Worm (Caenorhabditis elegans): ENCODE measurements around the gene saeg-1.

The saeg-1 gene

DNA sequence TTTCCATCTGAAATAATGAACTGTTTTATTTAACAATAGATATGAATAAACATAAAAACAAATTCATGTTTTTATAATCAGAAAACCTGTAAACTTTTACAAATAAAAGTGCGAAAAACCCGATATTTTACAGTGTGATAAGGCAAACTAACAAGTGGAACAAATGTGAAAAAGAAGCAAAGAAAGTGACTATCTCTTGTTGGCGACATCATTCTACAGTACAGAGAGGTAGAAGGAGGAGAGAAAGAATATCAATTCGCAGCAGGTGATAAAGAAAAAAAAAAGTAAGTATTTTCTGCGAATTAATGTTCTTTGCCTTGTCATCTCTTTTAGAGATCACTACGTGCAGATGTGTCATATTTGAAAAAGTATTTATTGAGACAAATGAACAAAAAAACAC is 5.7 kb downstream of the saeg-1 start (continued):
- no peak for TF ChIP-seq jun-1 (tag; optimal IDR thresholded peaks at IDR 0.05)
- no peak for TF ChIP-seq rnt-1 (tag; optimal IDR thresholded peaks at IDR 0.05)
- no peak for TF ChIP-seq nhr-12 (tag; optimal IDR thresholded peaks at IDR 0.05)
- TF ChIP-seq mdl-1 (tag; optimal IDR thresholded peaks at IDR 0.05) = peak in 1 of 2 experiments; percentile 9
- TF ChIP-seq dsc-1 (tag; optimal IDR thresholded peaks at IDR 0.05) = no peak
- no peak for TF ChIP-seq zip-4 (GFP tag; optimal IDR thresholded peaks at IDR 0.05)
- no peak for TF ChIP-seq efl-1 (optimal IDR thresholded peaks at IDR 0.05)
- no peak for TF ChIP-seq efl-1 (GFP tag; optimal IDR thresholded peaks at IDR 0.05 in 1 of 2)
- no peak for TF ChIP-seq vab-15 (tag; optimal IDR thresholded peaks at IDR 0.05)
- 0 out of 2 replicates have a peak, but pooled peaks have one; percentile 2 for TF ChIP-seq nhr-19 (GFP tag; conservative IDR thresholded peaks at IDR 0.05)
- TF ChIP-seq pax-3 (tag; optimal IDR thresholded peaks at IDR 0.05) = no peak
- TF ChIP-seq unc-86 (tag; optimal IDR thresholded peaks at IDR 0.05) = no peak
- TF ChIP-seq hpl-2 (GFP tag; optimal IDR thresholded peaks at IDR 0.05) = no peak
- no peak for TF ChIP-seq nhr-85 (tag)
- no peak for TF ChIP-seq unc-62 (GFP tag; optimal IDR thresholded peaks at IDR 0.05)

DNA sequence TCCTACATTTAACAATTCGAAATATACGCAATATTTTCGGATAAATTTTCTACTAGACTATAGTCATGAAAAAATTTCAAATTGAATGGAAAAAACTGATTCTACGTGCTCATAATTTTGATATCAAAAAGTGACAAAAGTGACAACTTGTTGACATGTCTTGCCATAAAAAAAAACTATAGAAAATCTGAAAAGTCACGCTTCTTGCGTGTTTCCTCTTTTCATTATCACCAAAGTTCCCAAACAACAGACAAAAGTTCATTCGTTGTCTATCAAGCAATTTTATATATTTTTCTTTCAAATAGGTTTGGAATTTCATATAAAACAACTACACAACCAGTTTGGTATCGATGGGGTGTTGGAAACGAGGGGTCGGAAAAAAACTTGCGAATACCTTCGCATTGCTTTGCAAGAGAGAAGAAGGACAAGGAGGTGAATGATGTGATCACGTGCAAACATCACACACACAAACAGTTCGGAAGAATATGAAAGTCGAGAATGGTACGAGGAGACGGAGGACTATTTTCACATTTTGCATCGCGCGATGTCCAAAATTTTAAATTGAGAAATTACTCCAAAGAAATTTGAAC is 6.4 kb downstream of the saeg-1 start:
- TF ChIP-seq lin-35 (GFP tag; optimal IDR thresholded peaks at IDR 0.05) (peak in 1 of 2 experiments; percentile 49), nhr-20 (tag; optimal IDR thresholded peaks at IDR 0.05) (peak; percentile 45), ceh-82 (tag; optimal IDR thresholded peaks at IDR 0.05) (no peak), blmp-1 (tag; optimal IDR thresholded peaks at IDR 0.05) (peak; percentile 76), nhr-237 (tag; optimal IDR thresholded peaks at IDR 0.05) (no peak), lin-14 (GFP tag; optimal IDR thresholded peaks at IDR 0.05) (peak; percentile 57), nhr-85 (tag) (peak; percentile 88), nhr-71 (tag; optimal IDR thresholded peaks at IDR 0.05) (peak; percentile 46), mdl-1 (tag; optimal IDR thresholded peaks at IDR 0.05) (peak in 1 of 2 experiments; percentile 24), hlh-4 (tag; optimal IDR thresholded peaks at IDR 0.05) (no peak), efl-1 (optimal IDR thresholded peaks at IDR 0.05) (no peak), efl-1 (GFP tag; optimal IDR thresholded peaks at IDR 0.05 in 1 of 2) (peak in 1 of 2 experiments; percentile 75), ceh-63 (GFP tag; optimal IDR thresholded peaks at IDR 0.05) (no peak), mep-1 (tag; optimal IDR thresholded peaks at IDR 0.05) (peak; percentile 10), ztf-4 (tag; optimal IDR thresholded peaks at IDR 0.05) (no peak), snu-23 (GFP tag; optimal IDR thresholded peaks at IDR 0.05) (peak; percentile 43), elt-3 (tag; optimal IDR thresholded peaks at IDR 0.05) (peak in 3 of 6 experiments; percentile 8 to 42 (median 32)), nhr-19 (GFP tag; conservative IDR thresholded peaks at IDR 0.05) (0 out of 2 replicates have a peak, but pooled peaks have one; percentile 5), fkh-8 (tag; optimal IDR thresholded peaks at IDR 0.05) (no peak), nhr-90 (tag; optimal IDR thresholded peaks at IDR 0.05; ENCODE audit: poor library complexity) (peak; percentile 21)

DNA sequence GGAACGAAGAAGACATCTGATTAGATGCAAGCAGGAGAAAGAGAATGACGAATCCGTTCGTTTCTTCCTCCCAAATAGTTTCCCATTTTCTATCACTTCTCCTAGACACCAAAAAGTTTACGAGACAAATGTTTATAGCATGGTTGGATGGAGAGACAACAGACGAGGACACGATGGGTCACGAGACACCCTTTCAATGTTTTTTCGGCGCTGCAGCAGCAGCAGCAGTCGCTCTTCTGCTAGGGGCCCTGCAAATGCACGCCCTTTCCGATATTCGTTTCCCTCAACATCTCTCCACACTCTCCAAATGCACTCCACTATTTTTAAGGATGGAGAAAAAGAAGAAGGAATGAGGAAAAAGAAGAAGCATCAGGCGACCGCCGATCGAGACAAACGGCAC is 7.2 kb downstream of the saeg-1 start:
- TF ChIP-seq xbp-1 (tag; optimal IDR thresholded peaks at IDR 0.05) (peak; percentile 75), ets-5 (GFP tag; IDR thresholded peaks at IDR 0.05) (no peak), fkh-4 (tag; optimal IDR thresholded peaks at IDR 0.05; ENCODE audit: borderline replicate concordance) (peak; percentile 51), lin-35 (GFP tag; optimal IDR thresholded peaks at IDR 0.05) (peak; percentile 39 to 42), tbx-2 (tag; optimal IDR thresholded peaks at IDR 0.05) (peak; percentile 92), swsn-7 (tag; optimal IDR thresholded peaks at IDR 0.05) (peak; percentile 78), lin-15B (tag; optimal IDR thresholded peaks at IDR 0.05) (no peak), ztf-11 (tag; optimal IDR thresholded peaks at IDR 0.05) (peak in 1 of 2 experiments; percentile 49), C16A3.4 (tag; optimal IDR thresholded peaks at IDR 0.05) (peak; percentile 58), fkh-10 (GFP tag; optimal IDR thresholded peaks at IDR 0.05) (peak; percentile 89), lsy-2 (tag; optimal IDR thresholded peaks at IDR 0.05) (peak; percentile 75 to 79), grh-1 (GFP tag; IDR thresholded peaks at IDR 0.05) (no peak), snu-23 (GFP tag; optimal IDR thresholded peaks at IDR 0.05) (peak; percentile 87), nhr-11 (tag; optimal IDR thresholded peaks at IDR 0.05) (peak; percentile 45), lin-39 (tag; optimal IDR thresholded peaks at IDR 0.05) (peak; percentile 68), lir-3 (tag; optimal IDR thresholded peaks at IDR 0.05; ENCODE audit: poor library complexity) (peak; percentile 80), hlh-17 (GFP tag; optimal IDR thresholded peaks at IDR 0.05; ENCODE audit: borderline replicate concordance) (no peak), rnt-1 (tag; optimal IDR thresholded peaks at IDR 0.05) (peak; percentile 88), mep-1 (tag; optimal IDR thresholded peaks at IDR 0.05) (peak; percentile 75), Y116A8C.19 (tag; optimal IDR thresholded peaks at IDR 0.05; ENCODE audit: borderline replicate concordance) (no peak), C04F5.9 (tag; optimal IDR thresholded peaks at IDR 0.05) (peak; percentile 1), unc-30 (tag; optimal IDR thresholded peaks at IDR 0.05) (no peak), aly-2 (tag; optimal IDR thresholded peaks at IDR 0.05) (no peak)
